Worm (Caenorhabditis elegans): ENCODE results near the gene F19H6.4.

F19H6.4 gene

ce11 chrX:12321357-12321756 is 44.1 kb upstream of the F19H6.4 start, which contains the start of gene F17A2.13:
Gene F17A2.13, plus strand, starts transcription at chrX:12321657.
- TF ChIP-seq sptf-1 (tag; optimal IDR thresholded peaks at IDR 0.05): no peak
- TF ChIP-seq ceh-39 (tag; optimal IDR thresholded peaks at IDR 0.05): no peak
- no peak for TF ChIP-seq blmp-1 (tag; optimal IDR thresholded peaks at IDR 0.05)
- TF ChIP-seq snpc-4 (tag; optimal IDR thresholded peaks at IDR 0.05): no peak
- TF ChIP-seq unc-39 (tag; optimal IDR thresholded peaks at IDR 0.05): no peak
- no peak for TF ChIP-seq lsy-2 (tag; optimal IDR thresholded peaks at IDR 0.05)
- no peak for TF ChIP-seq ceh-83 (GFP tag; optimal IDR thresholded peaks at IDR 0.05)
- TF ChIP-seq elt-3 (tag; optimal IDR thresholded peaks at IDR 0.05): no peak
- TF ChIP-seq nhr-12 (tag; optimal IDR thresholded peaks at IDR 0.05): no peak
- TF ChIP-seq mep-1 (tag; optimal IDR thresholded peaks at IDR 0.05): no peak
- no peak for TF ChIP-seq unc-120 (tag; optimal IDR thresholded peaks at IDR 0.05; ENCODE audit: poor library complexity, severe bottlenecking)
- TF ChIP-seq hlh-1 (tag; optimal IDR thresholded peaks at IDR 0.05): no peak
- no peak for TF ChIP-seq ces-1 (GFP tag; optimal IDR thresholded peaks at IDR 0.05)
- no peak for TF ChIP-seq lin-32 (GFP tag; optimal IDR thresholded peaks at IDR 0.05)
- no peak for TF ChIP-seq bed-3 (GFP tag; optimal IDR thresholded peaks at IDR 0.05)

ce11 chrX:12323439-12323838 is 42.0 kb upstream of the F19H6.4 start, which contains the start of gene srd-40:
Gene srd-40, plus strand, starts transcription at chrX:12323739.
- TF ChIP-seq zip-8 (tag; optimal IDR thresholded peaks at IDR 0.05) (no peak), drap-1 (GFP tag; optimal IDR thresholded peaks at IDR 0.05) (no peak), M03D4.4 (tag; optimal IDR thresholded peaks at IDR 0.05) (no peak), elt-3 (tag; optimal IDR thresholded peaks at IDR 0.05) (no peak), mab-5 (tag; optimal IDR thresholded peaks at IDR 0.05) (no peak), ztf-11 (tag; optimal IDR thresholded peaks at IDR 0.05) (no peak)

- no peak for TF ChIP-seq tbx-8 (GFP tag; optimal IDR thresholded peaks at IDR 0.05)
These were observed 39.1 kb upstream of the F19H6.4 start, which contains the start of gene srd-41 for ce11 chrX:12326424-12326823. Gene srd-41, plus strand, starts transcription at chrX:12326724.

ce11 chrX:12328676-12329075 is 36.8 kb upstream of the F19H6.4 start, which contains the start of gene srd-45:
Gene srd-45, plus strand, starts transcription at chrX:12328976.
- TF ChIP-seq ces-1 (GFP tag; optimal IDR thresholded peaks at IDR 0.05): no peak
- TF ChIP-seq sem-2 (GFP tag; optimal IDR thresholded peaks at IDR 0.05): no peak
- no peak for TF ChIP-seq unc-62 (GFP tag; optimal IDR thresholded peaks at IDR 0.05)
- no peak for TF ChIP-seq mls-2 (tag; optimal IDR thresholded peaks at IDR 0.05)
- TF ChIP-seq cnd-1 (tag; optimal IDR thresholded peaks at IDR 0.05): no peak
- no peak for TF ChIP-seq M03D4.4 (tag; optimal IDR thresholded peaks at IDR 0.05)
- no peak for TF ChIP-seq drap-1 (GFP tag; optimal IDR thresholded peaks at IDR 0.05)
- no peak for TF ChIP-seq pha-4 (tag; optimal IDR thresholded peaks at IDR 0.05)
- no peak for TF ChIP-seq nhr-237 (tag; optimal IDR thresholded peaks at IDR 0.05)
- no peak for TF ChIP-seq hlh-1 (tag; optimal IDR thresholded peaks at IDR 0.05)
- TF ChIP-seq ham-2 (GFP tag; optimal IDR thresholded peaks at IDR 0.05): no peak
- no peak for TF ChIP-seq lsy-2 (tag; optimal IDR thresholded peaks at IDR 0.05)
- no peak for TF ChIP-seq nhr-28 (tag; optimal IDR thresholded peaks at IDR 0.05)
- TF ChIP-seq bed-3 (GFP tag; optimal IDR thresholded peaks at IDR 0.05): no peak
- TF ChIP-seq sptf-1 (tag; optimal IDR thresholded peaks at IDR 0.05): no peak
- no peak for TF ChIP-seq lin-13 (tag; optimal IDR thresholded peaks at IDR 0.05)

- TF ChIP-seq hlh-1 (tag; optimal IDR thresholded peaks at IDR 0.05) (no peak), elt-3 (tag; optimal IDR thresholded peaks at IDR 0.05) (no peak)
These were observed 33.7 kb upstream of the F19H6.4 start, which contains the start of gene srd-46 for ce11 chrX:12331795-12332194. Gene srd-46, plus strand, starts transcription at chrX:12332095.

ce11 chrX:12333479-12333878 is 32.0 kb upstream of the F19H6.4 start, which contains the start of gene srd-47:
Gene srd-47, plus strand, starts transcription at chrX:12333642.
- TF ChIP-seq mab-5 (tag; optimal IDR thresholded peaks at IDR 0.05) (no peak), nhr-237 (tag; optimal IDR thresholded peaks at IDR 0.05) (no peak), ceh-39 (tag; optimal IDR thresholded peaks at IDR 0.05) (no peak), bed-3 (GFP tag; optimal IDR thresholded peaks at IDR 0.05) (no peak), drap-1 (GFP tag; optimal IDR thresholded peaks at IDR 0.05) (no peak), tbx-8 (GFP tag; optimal IDR thresholded peaks at IDR 0.05) (no peak), nhr-2 (tag; optimal IDR thresholded peaks at IDR 0.05) (no peak), nhr-12 (tag; optimal IDR thresholded peaks at IDR 0.05) (no peak)

Data from whole organism, mixed stage, embryonic.